Fruit fly (Drosophila melanogaster): ENCODE results near the gene yip2.

yip2 gene

dm6 chr2L:9915011-9915850, at the start of gene yip2 (continued):
- TF ChIP-seq CG11456 (GFP tag; IDR thresholded peaks at IDR 0.05) (peak; percentile 63; the same call in 2 of the 3 replicates), CG3838 (GFP tag; optimal IDR thresholded peaks at IDR 0.05) (no peak), stc (GFP tag; IDR thresholded peaks at IDR 0.05) (peak; percentile 64), vfl (GFP tag; optimal IDR thresholded peaks at IDR 0.05) (peak; percentile 44), so (GFP tag; IDR thresholded peaks at IDR 0.05) (peak; percentile 80; the same call in 2 of the 3 replicates), fu2 (GFP tag; optimal IDR thresholded peaks at IDR 0.05) (peak; percentile 62), Adf1 (GFP tag; IDR thresholded peaks at IDR 0.05) (peak; percentile 38; the same call in 1 of the 2 replicates), Kr (GFP tag; optimal IDR thresholded peaks at IDR 0.05) (no peak), dm (GFP tag; optimal IDR thresholded peaks at IDR 0.05) (no peak), Nf-YB (GFP tag; optimal IDR thresholded peaks at IDR 0.05) (peak; percentile 29), CG11085 (GFP tag; IDR thresholded peaks at IDR 0.05) (no peak), Doc2 (GFP tag; IDR thresholded peaks at IDR 0.05) (no peak), YL-1 (GFP tag; optimal IDR thresholded peaks at IDR 0.05) (peak; percentile 52), chinmo (GFP tag; IDR thresholded peaks at IDR 0.05; ENCODE audit: partially characterized antibody) (peak; percentile 94), CG10543 (GFP tag; optimal IDR thresholded peaks at IDR 0.05) (peak; percentile 59), MTF-1 (GFP tag; optimal IDR thresholded peaks at IDR 0.05; ENCODE audit: borderline replicate concordance) (no peak), CG1529 (GFP tag; optimal IDR thresholded peaks at IDR 0.05) (peak; percentile 14), CG18619 (GFP tag; optimal IDR thresholded peaks at IDR 0.05) (peak; percentile 41), lmd (GFP tag; IDR thresholded peaks at IDR 0.05) (peak; percentile 40; the same call in 1 of the 2 replicates), CG12071 (GFP tag; optimal IDR thresholded peaks at IDR 0.05) (peak; percentile 62), Oli (tag; optimal IDR thresholded peaks at IDR 0.05) (peak; percentile 49), CG4820 (GFP tag; optimal IDR thresholded peaks at IDR 0.05) (no peak), mirr (GFP tag; optimal IDR thresholded peaks at IDR 0.05) (peak; percentile 87), Lhr (GFP tag; optimal IDR thresholded peaks at IDR 0.05) (no peak), NC2α (GFP tag; optimal IDR thresholded peaks at IDR 0.05) (no peak), Taf1 (GFP tag; IDR thresholded peaks at IDR 0.05) (0 out of 2 replicates have a peak, but pooled peaks have one; percentile 6), sens-2 (GFP tag; IDR thresholded peaks at IDR 0.05) (peak; percentile 45; the same call in 1 of the 2 replicates), MBD-R2 (GFP tag; IDR thresholded peaks at IDR 0.05) (peak; percentile 32; the same call in 1 of the 2 replicates), odd (GFP tag; optimal IDR thresholded peaks at IDR 0.05) (peak; percentile 62), usp (GFP tag; optimal IDR thresholded peaks at IDR 0.05) (no peak), slbo (GFP tag; IDR thresholded peaks at IDR 0.05) (peak; percentile 75), exex (tag; optimal IDR thresholded peaks at IDR 0.05) (peak; percentile 57), CG6254 (GFP tag; optimal IDR thresholded peaks at IDR 0.05) (peak; percentile 59), h (optimal IDR thresholded peaks at IDR 0.05) (no peak), psq (GFP tag; optimal IDR thresholded peaks at IDR 0.05) (no peak), CG12769 (tag; optimal IDR thresholded peaks at IDR 0.05) (peak; percentile 74), CG33213 (GFP tag; optimal IDR thresholded peaks at IDR 0.05) (no peak), NC2β (GFP tag; optimal IDR thresholded peaks at IDR 0.05) (no peak), CG7271 (tag; optimal IDR thresholded peaks at IDR 0.05) (no peak), sqz (GFP tag; optimal IDR thresholded peaks at IDR 0.05) (no peak), gem (tag; optimal IDR thresholded peaks at IDR 0.05) (peak; percentile 76), cad (GFP tag; optimal IDR thresholded peaks at IDR 0.05) (no peak), Hr3 (GFP tag; optimal IDR thresholded peaks at IDR 0.05) (peak; percentile 16), CG12391 (tag; optimal IDR thresholded peaks at IDR 0.05) (peak; percentile 75), CG4360 (GFP tag; IDR thresholded peaks at IDR 0.05) (no peak), unpg (GFP tag; optimal IDR thresholded peaks at IDR 0.05) (peak; percentile 69), z (GFP tag; IDR thresholded peaks at IDR 0.05) (no peak), CG10959 (GFP tag; IDR thresholded peaks at IDR 0.05) (no peak), CG7928 (GFP tag; optimal IDR thresholded peaks at IDR 0.05) (no peak), CG17612 (GFP tag; IDR thresholded peaks at IDR 0.05) (no peak)

All from whole organism, embryonic.